Worm (Caenorhabditis elegans): ENCODE data around the gene F32D8.12.

- no peak for TF ChIP-seq hmg-4 (GFP tag; optimal IDR thresholded peaks at IDR 0.05)
- no peak for TF ChIP-seq scrt-1 (GFP tag; IDR thresholded peaks at IDR 0.05)
Observed at ce11 chrV:10890980-10891379, at the start of gene F32D8.12.
